Fruit fly (Drosophila melanogaster): ENCODE results near the gene Or85c.

- TF ChIP-seq pan (optimal IDR thresholded peaks at IDR 0.05) (no peak), Vsx2 (GFP tag; optimal IDR thresholded peaks at IDR 0.05; ENCODE audit: partially characterized antibody) (no peak), OdsH (GFP tag; optimal IDR thresholded peaks at IDR 0.05) (no peak), Myc (optimal IDR thresholded peaks at IDR 0.05) (no peak), HLH106 (tag; optimal IDR thresholded peaks at IDR 0.05) (no peak), usp (GFP tag; optimal IDR thresholded peaks at IDR 0.05) (no peak)
Observed at dm6 chr3R:8552308-8552707, 39.5 kb upstream of the Or85c start, which contains the start of gene Or85d.
